Fruit fly (Drosophila melanogaster) whole organism, prepupa: ENCODE measurements around the gene gry.

ENCODE experiments used
- CG10669 ChIP-seq: fragments of 200-800 bp; sonication (Bioruptor generic); optimal IDR thresholded peaks from 3 replicates; lab custom pipeline; 2018; ENCODE audit warnings: missing biosample characterization, mild to moderate bottlenecking, missing genetic modification characterization, moderate library complexity
- CG11294 ChIP-seq: fragments of 200-800 bp; sonication (Bioruptor generic); IDR thresholded peaks from 2 replicates; pipeline ENCODE4 v1.3.6; 2022; ENCODE audit warnings: missing biosample characterization, missing genetic modification characterization
- CG11762 ChIP-seq: fragments of 200-800 bp; sonication (Bioruptor generic); optimal IDR thresholded peaks from 3 replicates; lab custom pipeline; 2016; ENCODE audit warnings: missing biosample characterization, missing genetic modification characterization; ENCODE audit not compliant: insufficient read depth
- CG11902 ChIP-seq: fragments of 200-800 bp; sonication (Bioruptor generic); optimal IDR thresholded peaks from 3 replicates; lab custom pipeline; 2016; ENCODE audit warnings: missing biosample characterization, missing genetic modification characterization
- CG15336 ChIP-seq: fragments of 200-800 bp; sonication (Bioruptor generic); IDR thresholded peaks from 2 replicates; pipeline ENCODE4 v1.3.6; 2022; ENCODE audit warnings: missing biosample characterization, missing genetic modification characterization
- CG1621 ChIP-seq: fragments of 200-800 bp; sonication (Bioruptor generic); optimal IDR thresholded peaks from 3 replicates; lab custom pipeline; 2018; ENCODE audit warnings: missing biosample characterization, mild to moderate bottlenecking, missing genetic modification characterization
- CG16779 ChIP-seq: fragments of 200-800 bp; sonication (Bioruptor generic); optimal IDR thresholded peaks from 3 replicates; lab custom pipeline; 2017; ENCODE audit warnings: missing biosample characterization, mild to moderate bottlenecking, missing genetic modification characterization
- CG3032 ChIP-seq: fragments of 200-800 bp; optimal IDR thresholded peaks from 2 replicates; lab custom pipeline; 2019; ENCODE audit warnings: missing biosample characterization, mild to moderate bottlenecking, missing genetic modification characterization, moderate library complexity
- CG32006 ChIP-seq: fragments of 200-800 bp; sonication (Bioruptor generic); optimal IDR thresholded peaks from 3 replicates; lab custom pipeline; 2017; ENCODE audit warnings: missing biosample characterization, mild to moderate bottlenecking, missing genetic modification characterization
- CG34406 ChIP-seq: fragments of 200-800 bp; sonication (Bioruptor generic); optimal IDR thresholded peaks from 3 replicates; lab custom pipeline; 2016; ENCODE audit warnings: missing biosample characterization, missing genetic modification characterization
- CG3919 ChIP-seq: fragments of 200-800 bp; sonication (Bioruptor generic); optimal IDR thresholded peaks from 3 replicates; lab custom pipeline; 2016; ENCODE audit warnings: missing biosample characterization, missing genetic modification characterization
- CG4318 ChIP-seq: fragments of 200-800 bp; sonication (Bioruptor generic); optimal IDR thresholded peaks from 3 replicates; lab custom pipeline; 2017; ENCODE audit warnings: missing biosample characterization, mild to moderate bottlenecking, missing genetic modification characterization
- CG6163 ChIP-seq: fragments of 200-800 bp; sonication (Bioruptor generic); IDR thresholded peaks from 3 replicates; pipeline ENCODE4 v1.3.6; 2022; ENCODE audit warnings: missing biosample characterization, missing genetic modification characterization
- CG6276 ChIP-seq: fragments of 200-800 bp; sonication (Bioruptor generic); optimal IDR thresholded peaks from 2 replicates; lab custom pipeline; 2017; ENCODE audit warnings: missing biosample characterization, mild to moderate bottlenecking, missing genetic modification characterization
- CG6854 ChIP-seq: fragments of 200-800 bp; sonication (Bioruptor generic); optimal IDR thresholded peaks from 2 replicates; lab custom pipeline; 2017; ENCODE audit warnings: missing biosample characterization, mild to moderate bottlenecking, missing genetic modification characterization
- CG8119 ChIP-seq: fragments of 200-800 bp; sonication (Bioruptor generic); IDR thresholded peaks from 3 replicates; pipeline ENCODE4 v1.3.6; 2022; ENCODE audit warnings: missing biosample characterization, missing genetic modification characterization
- CG8319 ChIP-seq: fragments of 200-800 bp; sonication (Bioruptor generic); optimal IDR thresholded peaks from 3 replicates; lab custom pipeline; 2016; ENCODE audit warnings: missing biosample characterization, missing genetic modification characterization
- CG8632 ChIP-seq: fragments of 200-800 bp; sonication (Bioruptor generic); optimal IDR thresholded peaks from 3 replicates; lab custom pipeline; 2016; ENCODE audit warnings: missing biosample characterization, missing genetic modification characterization
- CG9139 ChIP-seq: fragments of 200-800 bp; sonication (Bioruptor generic); optimal IDR thresholded peaks from 3 replicates; lab custom pipeline; 2017; ENCODE audit warnings: missing biosample characterization, mild to moderate bottlenecking, missing genetic modification characterization
- Eip75B ChIP-seq: fragments of 200-800 bp; sonication (Bioruptor generic); optimal IDR thresholded peaks from 3 replicates; lab custom pipeline; 2016; ENCODE audit warnings: missing biosample characterization, missing genetic modification characterization
- Eip78C ChIP-seq: fragments of 200-800 bp; sonication (Bioruptor generic); peaks from one replicate; lab custom pipeline; 2016; ENCODE audit warnings: missing biosample characterization, missing genetic modification characterization
- Ets21C ChIP-seq: fragments of 200-800 bp; sonication (Bioruptor generic); optimal IDR thresholded peaks from 3 replicates; lab custom pipeline; 2016; ENCODE audit warnings: missing biosample characterization, missing genetic modification characterization
- Ets96B ChIP-seq: fragments of 200-800 bp; optimal IDR thresholded peaks from 2 replicates; lab custom pipeline; 2019; ENCODE audit warnings: missing biosample characterization, mild to moderate bottlenecking, missing genetic modification characterization, moderate library complexity
- Gug ChIP-seq: fragments of 200-800 bp; sonication (Bioruptor generic); IDR thresholded peaks from 2 replicates; pipeline ENCODE4 v1.3.6; 2022; ENCODE audit warnings: missing biosample characterization, missing genetic modification characterization
- Hr4 ChIP-seq: fragments of 200-800 bp; sonication (Bioruptor generic); optimal IDR thresholded peaks from 3 replicates; lab custom pipeline; 2016; ENCODE audit warnings: missing biosample characterization, missing genetic modification characterization
- Lpt ChIP-seq: fragments of 200-800 bp; sonication (Bioruptor generic); optimal IDR thresholded peaks from 3 replicates; lab custom pipeline; 2016; ENCODE audit warnings: missing biosample characterization, missing genetic modification characterization
- Met ChIP-seq: fragments of 200-800 bp; sonication (Bioruptor generic); optimal IDR thresholded peaks from 3 replicates; lab custom pipeline; 2016; ENCODE audit warnings: missing biosample characterization, missing genetic modification characterization
- OdsH ChIP-seq: fragments of 200-800 bp; sonication (Bioruptor generic); optimal IDR thresholded peaks from 3 replicates; lab custom pipeline; 2016; ENCODE audit warnings: missing biosample characterization, missing genetic modification characterization
- Smox ChIP-seq: fragments of 200-800 bp; sonication (Bioruptor generic); optimal IDR thresholded peaks from 3 replicates; lab custom pipeline; 2016; ENCODE audit warnings: missing biosample characterization, missing genetic modification characterization
- Sox14 ChIP-seq: fragments of 200-800 bp; sonication (Bioruptor generic); optimal IDR thresholded peaks from 3 replicates; lab custom pipeline; 2016; ENCODE audit warnings: missing biosample characterization, missing genetic modification characterization
- Sox15 ChIP-seq: fragments of 200-800 bp; sonication (Bioruptor generic); optimal IDR thresholded peaks from 3 replicates; lab custom pipeline; 2016; ENCODE audit warnings: missing biosample characterization, missing genetic modification characterization
- achi ChIP-seq: fragments of 200-800 bp; sonication (Bioruptor generic); optimal IDR thresholded peaks from 3 replicates; lab custom pipeline; 2016; ENCODE audit warnings: missing biosample characterization, missing genetic modification characterization
- acj6 ChIP-seq: fragments of 200-800 bp; sonication (Bioruptor generic); optimal IDR thresholded peaks from 3 replicates; lab custom pipeline; 2016; ENCODE audit warnings: missing biosample characterization, missing genetic modification characterization
- cyc ChIP-seq: fragments of 200-800 bp; sonication (Bioruptor generic); optimal IDR thresholded peaks from 3 replicates; lab custom pipeline; 2016; ENCODE audit warnings: missing biosample characterization, missing genetic modification characterization
- dsx ChIP-seq: fragments of 200-800 bp; optimal IDR thresholded peaks from 3 replicates; lab custom pipeline; 2019; ENCODE audit warnings: missing biosample characterization, mild to moderate bottlenecking, missing genetic modification characterization, moderate library complexity; ENCODE audit not compliant: poor library complexity, severe bottlenecking
- fd59A ChIP-seq: fragments of 200-800 bp; sonication (Bioruptor generic); optimal IDR thresholded peaks from 2 replicates; lab custom pipeline; 2017; ENCODE audit warnings: missing biosample characterization, mild to moderate bottlenecking, missing genetic modification characterization, missing genetic modification reagents
- fd85E ChIP-seq: fragments of 200-800 bp; sonication (Bioruptor generic); optimal IDR thresholded peaks from 3 replicates; lab custom pipeline; 2016; ENCODE audit warnings: missing biosample characterization, missing genetic modification characterization
- fkh ChIP-seq: fragments of 200-800 bp; sonication (Bioruptor generic); optimal IDR thresholded peaks from 3 replicates; lab custom pipeline; 2017; ENCODE audit warnings: missing biosample characterization, mild to moderate bottlenecking, missing genetic modification characterization, moderate library complexity
- lz ChIP-seq: fragments of 200-800 bp; sonication (Bioruptor generic); optimal IDR thresholded peaks from 3 replicates; lab custom pipeline; 2016; ENCODE audit warnings: missing biosample characterization, missing genetic modification characterization
- net ChIP-seq: fragments of 200-800 bp; sonication (Bioruptor generic); optimal IDR thresholded peaks from 3 replicates; lab custom pipeline; 2016; ENCODE audit warnings: missing biosample characterization, missing genetic modification characterization
- pdm3 ChIP-seq: fragments of 200-800 bp; sonication (Bioruptor generic); optimal IDR thresholded peaks from 3 replicates; lab custom pipeline; 2016; ENCODE audit warnings: missing biosample characterization, missing genetic modification characterization
- topi ChIP-seq: fragments of 200-800 bp; sonication (Bioruptor generic); optimal IDR thresholded peaks from 3 replicates; lab custom pipeline; 2016; ENCODE audit warnings: missing biosample characterization, missing genetic modification characterization
- vri ChIP-seq: fragments of 200-800 bp; sonication (Bioruptor generic); optimal IDR thresholded peaks from 3 replicates; lab custom pipeline; 2016; ENCODE audit warnings: missing biosample characterization, mild to moderate bottlenecking, missing genetic modification characterization

Gene gry

DNA sequence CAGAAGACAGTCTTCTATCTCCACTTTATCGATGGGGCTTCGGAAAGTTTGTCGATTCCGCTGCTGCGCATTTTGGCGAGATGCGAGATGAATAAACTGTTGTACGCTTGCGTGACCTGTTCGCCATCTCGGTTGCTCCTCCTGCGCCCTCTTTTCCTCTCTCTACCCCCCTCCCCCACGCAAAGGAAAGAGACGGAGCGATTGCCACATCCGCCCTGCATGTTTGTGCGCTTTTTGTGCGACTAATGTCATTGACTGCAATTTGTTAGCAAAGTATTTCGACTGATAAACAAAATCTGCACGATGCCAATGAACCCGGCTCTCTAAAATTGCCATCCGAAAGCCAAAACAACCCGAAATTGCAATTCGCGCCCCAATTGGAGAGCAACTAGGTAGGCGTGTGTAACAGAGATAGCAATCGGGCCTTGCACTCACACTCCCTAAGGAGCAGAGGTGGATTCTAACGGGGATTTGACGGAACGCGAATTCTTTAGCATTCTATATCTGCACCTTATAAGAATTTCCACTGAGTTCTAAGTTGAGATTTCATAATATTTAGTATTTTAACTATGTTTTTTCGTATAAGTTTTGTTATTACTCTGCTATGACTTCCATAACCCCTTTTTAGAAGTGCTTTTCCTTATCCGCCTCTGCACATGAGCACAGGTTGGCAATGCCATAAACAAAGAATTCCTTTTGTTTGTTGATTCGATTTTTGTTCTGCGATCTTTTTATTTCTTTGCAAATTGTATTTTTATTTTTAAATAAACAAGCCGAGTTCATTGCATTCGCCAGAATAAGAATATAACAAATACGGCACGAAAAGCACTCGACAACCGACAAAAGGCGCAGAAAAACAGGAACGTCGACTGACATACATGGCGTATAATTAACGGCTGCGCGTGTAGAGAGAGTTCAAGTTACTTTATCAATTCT lies 48.5 kb downstream of the gry start, which contains the start of gene CG43389 (continued):
- peak; percentile 98 for TF ChIP-seq Met
- TF ChIP-seq CG32006 (GFP tag; lab: Kevin White, UChicago) = peak; percentile 83
- peak; percentile 87 for TF ChIP-seq CG8119 (GFP tag; lab: Robert Waterston, UW)
- no peak for TF ChIP-seq CG11294 (GFP tag; lab: Robert Waterston, UW)
- peak; percentile 42 for TF ChIP-seq CG16779 (tag; lab: Kevin White, UChicago)
- TF ChIP-seq CG15336 (GFP tag; lab: Robert Waterston, UW) = peak; percentile 81
- peak; percentile 96 for TF ChIP-seq CG8632 (GFP tag; lab: Kevin White, UChicago)
- TF ChIP-seq Ets96B = peak; percentile 91
- peak; percentile 89 for TF ChIP-seq CG3032 (tag; lab: Kevin White, UChicago)
- TF ChIP-seq pdm3 (GFP tag; lab: Kevin White, UChicago) = peak; percentile 94
- no peak for TF ChIP-seq CG6276
- TF ChIP-seq fd59A (GFP tag; lab: Kevin White, UChicago) = peak; percentile 92
- TF ChIP-seq CG8319 = peak; percentile 89
- TF ChIP-seq CG1621 (tag; lab: Kevin White, UChicago) = peak; percentile 90
- TF ChIP-seq achi (GFP tag; lab: Kevin White, UChicago) = peak; percentile 94
- TF ChIP-seq CG9139 (GFP tag; lab: Kevin White, UChicago) = peak; percentile 80
- peak; percentile 95 for TF ChIP-seq OdsH
- TF ChIP-seq Eip75B (GFP tag; lab: Kevin White, UChicago) = peak; percentile 89
- TF ChIP-seq Sox14 (GFP tag; lab: Kevin White, UChicago) = peak; percentile 98
- peak; percentile 96 for TF ChIP-seq Sox15 (GFP tag; lab: Kevin White, UChicago)
- peak; percentile 98 for TF ChIP-seq lz
- peak; percentile 97 for TF ChIP-seq CG34406
- peak; percentile 98 for TF ChIP-seq Eip78C (GFP tag; lab: Kevin White, UChicago)
- peak; percentile 78 for TF ChIP-seq Hr4 (GFP tag; lab: Kevin White, UChicago)
- peak; percentile 58 for TF ChIP-seq Gug
- TF ChIP-seq net (GFP tag; lab: Kevin White, UChicago) = peak; percentile 90

DNA sequence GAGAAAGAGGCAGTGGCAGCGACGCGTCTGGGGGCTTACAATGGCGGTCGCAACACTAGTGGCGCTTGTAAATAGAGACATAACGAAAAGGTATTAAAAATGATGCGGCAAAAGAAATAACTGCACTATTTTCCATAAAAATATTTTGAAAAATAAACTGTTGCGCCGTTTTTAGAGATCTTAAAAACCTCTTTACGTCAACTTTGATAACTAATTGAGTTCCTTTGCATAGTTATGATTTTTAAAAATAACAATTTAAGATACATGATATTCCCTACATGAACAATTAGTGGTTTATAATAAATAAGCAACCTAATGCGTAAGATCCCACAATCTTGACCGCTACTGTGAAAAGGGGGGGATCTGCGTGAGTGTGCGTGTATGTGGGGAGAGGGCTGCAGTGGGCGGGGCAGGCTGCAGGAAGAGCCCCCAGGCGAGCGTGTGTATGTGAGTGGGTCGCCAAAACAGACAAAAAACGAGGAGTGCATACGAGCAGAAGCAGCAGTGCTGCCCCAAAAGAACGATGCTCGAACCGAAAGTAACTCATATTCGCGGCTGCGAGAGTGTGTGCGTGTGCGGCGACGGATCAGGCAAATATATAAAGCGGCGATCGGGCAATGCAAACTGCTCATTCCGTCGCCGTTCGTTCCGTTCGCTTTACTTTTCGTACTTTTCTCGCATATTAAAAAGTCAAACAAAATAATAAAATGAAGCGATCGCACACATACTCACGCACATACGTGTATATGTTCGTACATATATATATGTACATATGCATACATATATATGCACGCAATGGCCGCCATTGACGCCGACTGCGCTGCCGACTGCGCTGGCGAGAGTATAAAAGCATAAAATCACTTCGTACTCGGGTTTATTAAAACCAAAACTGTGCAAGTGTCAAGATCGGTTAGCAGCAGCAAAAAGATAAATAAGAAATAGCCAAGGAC lies 50.1 kb downstream of the gry start:
- TF ChIP-seq topi (GFP tag; lab: Kevin White, UChicago) = peak; percentile 99
- TF ChIP-seq CG34406 = peak; percentile 99
- TF ChIP-seq vri (GFP tag; lab: Kevin White, UChicago) = peak; percentile 95
- peak; percentile 94 for TF ChIP-seq CG6276
- peak; percentile 97 for TF ChIP-seq achi (GFP tag; lab: Kevin White, UChicago)
- peak; percentile 93 for TF ChIP-seq CG4318 (GFP tag; lab: Kevin White, UChicago)
- TF ChIP-seq Hr4 (GFP tag; lab: Kevin White, UChicago) = peak; percentile 96
- peak; percentile 99 for TF ChIP-seq Met
- TF ChIP-seq Sox14 (GFP tag; lab: Kevin White, UChicago) = peak; percentile 98
- TF ChIP-seq dsx (GFP tag; lab: Kevin White, UChicago) = peak; percentile 94
- peak; percentile 99 for TF ChIP-seq Sox15 (GFP tag; lab: Kevin White, UChicago)
- TF ChIP-seq fd85E = peak; percentile 91
- TF ChIP-seq CG11762 (GFP tag; lab: Kevin White, UChicago) = peak; percentile 98
- peak; percentile 94 for TF ChIP-seq Lpt (GFP tag; lab: Kevin White, UChicago)
- peak; percentile 90 for TF ChIP-seq CG16779 (tag; lab: Kevin White, UChicago)
- peak; percentile 99 for TF ChIP-seq acj6
- TF ChIP-seq cyc (GFP tag; lab: Kevin White, UChicago) = peak; percentile 99
- TF ChIP-seq net (GFP tag; lab: Kevin White, UChicago) = peak; percentile 98
- TF ChIP-seq CG11902 (GFP tag; lab: Kevin White, UChicago) = peak; percentile 98
- TF ChIP-seq CG6854 (GFP tag; lab: Kevin White, UChicago) = peak; percentile 95
- TF ChIP-seq CG10669 (GFP tag; lab: Kevin White, UChicago) = peak; percentile 97
- peak; percentile 99 for TF ChIP-seq CG8632 (GFP tag; lab: Kevin White, UChicago)
- TF ChIP-seq Ets96B = peak; percentile 98
- peak; percentile 99 for TF ChIP-seq Smox (GFP tag; lab: Kevin White, UChicago)
- peak; percentile 98 for TF ChIP-seq CG3919
- peak; percentile 85 for TF ChIP-seq Gug
- peak; percentile 82 for TF ChIP-seq CG6163 (GFP tag; lab: Robert Waterston, UW)
- TF ChIP-seq Ets21C (GFP tag; lab: Kevin White, UChicago) = peak; percentile 97
- peak; percentile 100 for TF ChIP-seq Eip78C (GFP tag; lab: Kevin White, UChicago)
- peak; percentile 98 for TF ChIP-seq CG32006 (GFP tag; lab: Kevin White, UChicago)
- peak; percentile 98 for TF ChIP-seq lz
- TF ChIP-seq fkh (GFP tag; lab: Kevin White, UChicago) = no peak
